Worm (Caenorhabditis elegans) whole organism, early embryonic: ENCODE data around the gene ZK1248.11.

ENCODE experiments used
- ama-1 ChIP-seq: fragments of 150-350 bp; optimal IDR thresholded peaks from 2 replicates; lab custom pipeline; 2014
- flt-1 ChIP-seq: fragments of 200-800 bp; sonication (Bioruptor generic); IDR thresholded peaks from 2 replicates; pipeline ENCODE4 v1.3.6; 2022; ENCODE audit warnings: missing genetic modification characterization, missing compliant biosample characterization

ce11 chrII:5836153-5836719, 7.8 kb upstream of the ZK1248.11 start, which contains the start of gene fzo-1:
- TF ChIP-seq ama-1 (no peak), flt-1 (GFP tag; lab: Robert Waterston, UW) (no peak)
